Worm (Caenorhabditis elegans) whole organism, L3 larva: ENCODE results near the gene lite-1.

ENCODE experiments used
- R02D3.7 ChIP-seq: fragments of 150-350 bp; optimal IDR thresholded peaks from 2 replicates; lab custom pipeline; 2014; ENCODE audit warnings: missing biosample characterization, missing genetic modification characterization
- ZK546.5 ChIP-seq: sonication (generic microtip); optimal IDR thresholded peaks from 2 replicates; lab custom pipeline; 2017; ENCODE audit warnings: missing biosample characterization, missing genetic modification characterization
- ama-1 ChIP-seq: fragments of 150-350 bp; optimal IDR thresholded peaks from 2 replicates; lab custom pipeline; 2018
- ceh-16 ChIP-seq: sonication (generic microtip); optimal IDR thresholded peaks from 2 replicates; lab custom pipeline; 2017; ENCODE audit warnings: missing biosample characterization, missing genetic modification characterization
- ceh-28 ChIP-seq: fragments of 150-350 bp; optimal IDR thresholded peaks from 2 replicates; lab custom pipeline; 2014; ENCODE audit warnings: missing biosample characterization, missing genetic modification reagents, missing genetic modification characterization
- ceh-82 ChIP-seq: fragments of 150-350 bp; optimal IDR thresholded peaks from 2 replicates; lab custom pipeline; 2014; ENCODE audit warnings: missing biosample characterization, missing genetic modification characterization
- ceh-9 ChIP-seq: sonication (generic microtip); optimal IDR thresholded peaks from 2 replicates; lab custom pipeline; 2018; ENCODE audit warnings: missing biosample characterization, missing genetic modification characterization
- daf-12 ChIP-seq: fragments of 150-350 bp; optimal IDR thresholded peaks from 2 replicates; lab custom pipeline; 2014; ENCODE audit warnings: missing biosample characterization, missing genetic modification reagents, missing genetic modification characterization
- egl-27 ChIP-seq: sonication (generic microtip); optimal IDR thresholded peaks from 4 replicates; lab custom pipeline; 2017; ENCODE audit warnings: missing biosample characterization, missing genetic modification reagents, missing genetic modification characterization
- egl-5 ChIP-seq: fragments of 150-350 bp; optimal IDR thresholded peaks from 2 replicates; lab custom pipeline; 2017; ENCODE audit warnings: missing biosample characterization, missing genetic modification reagents, missing genetic modification characterization, inconsistent platforms
- elt-1 ChIP-seq: fragments of 150-350 bp; optimal IDR thresholded peaks from 2 replicates; lab custom pipeline; 2014; ENCODE audit warnings: missing biosample characterization, missing genetic modification characterization
- elt-2 ChIP-seq: sonication (generic microtip); optimal IDR thresholded peaks from 2 replicates; lab custom pipeline; 2016; ENCODE audit warnings: missing genetic modification reagents, mild to moderate bottlenecking, missing genetic modification characterization, missing compliant biosample characterization
- eor-1 ChIP-seq, 2 experiments: fragments of 150-350 bp; optimal IDR thresholded peaks; 2 replicates each; lab custom pipeline; 2014 to 2018; ENCODE audit warnings: missing biosample characterization in 2 of 2, missing genetic modification characterization in 2 of 2
- fkh-10 ChIP-seq: sonication (generic microtip); optimal IDR thresholded peaks from 2 replicates; lab custom pipeline; 2017; ENCODE audit warnings: missing biosample characterization, missing genetic modification reagents, missing genetic modification characterization
- fos-1 ChIP-seq: fragments of 150-350 bp; optimal IDR thresholded peaks from 2 replicates; lab custom pipeline; 2014; ENCODE audit warnings: missing biosample characterization, missing genetic modification characterization
- hmg-11 ChIP-seq: sonication (generic microtip); optimal IDR thresholded peaks from 2 replicates; lab custom pipeline; 2016; ENCODE audit warnings: missing genetic modification characterization, missing compliant biosample characterization
- jun-1 ChIP-seq: fragments of 150-350 bp; optimal IDR thresholded peaks from 2 replicates; lab custom pipeline; 2014; ENCODE audit warnings: missing biosample characterization, missing genetic modification reagents, missing genetic modification characterization
- lin-15B ChIP-seq: fragments of 150-350 bp; optimal IDR thresholded peaks from 2 replicates; lab custom pipeline; 2014; ENCODE audit warnings: missing biosample characterization, missing genetic modification characterization
- lin-39 ChIP-seq: fragments of 150-350 bp; optimal IDR thresholded peaks from 2 replicates; lab custom pipeline; 2018; ENCODE audit warnings: missing biosample characterization, missing genetic modification reagents, missing genetic modification characterization
- lsy-12 ChIP-seq: sonication (generic microtip); optimal IDR thresholded peaks from 2 replicates; lab custom pipeline; 2016; ENCODE audit warnings: mild to moderate bottlenecking, missing genetic modification characterization, missing compliant biosample characterization
- mdl-1 ChIP-seq: fragments of 150-350 bp; optimal IDR thresholded peaks from 2 replicates; lab custom pipeline; 2014; ENCODE audit warnings: missing biosample characterization, missing genetic modification characterization
- mml-1 ChIP-seq: fragments of 150-350 bp; sonication (generic microtip); optimal IDR thresholded peaks from 3 replicates; lab custom pipeline; 2014; ENCODE audit warnings: missing biosample characterization, missing genetic modification characterization
- nfya-1 ChIP-seq: sonication (generic microtip); optimal IDR thresholded peaks from 2 replicates; lab custom pipeline; 2017; ENCODE audit warnings: missing genetic modification characterization, mild to moderate bottlenecking, missing compliant biosample characterization, antibody characterized with exemption, moderate library complexity; ENCODE audit not compliant: insufficient read depth
- nhr-11 ChIP-seq: fragments of 150-350 bp; optimal IDR thresholded peaks from 2 replicates; lab custom pipeline; 2014; ENCODE audit warnings: missing biosample characterization, missing genetic modification characterization
- nhr-12 ChIP-seq: fragments of 150-350 bp; optimal IDR thresholded peaks from 2 replicates; lab custom pipeline; 2014; ENCODE audit warnings: missing biosample characterization, missing genetic modification characterization
- nhr-23 ChIP-seq: fragments of 150-350 bp; optimal IDR thresholded peaks from 2 replicates; lab custom pipeline; 2014; ENCODE audit warnings: missing biosample characterization, missing genetic modification reagents, missing genetic modification characterization
- nhr-237 ChIP-seq: fragments of 150-350 bp; optimal IDR thresholded peaks from 2 replicates; lab custom pipeline; 2014; ENCODE audit warnings: missing biosample characterization, missing genetic modification characterization
- nhr-25 ChIP-seq: sonication (generic microtip); optimal IDR thresholded peaks from 2 replicates; lab custom pipeline; 2017; ENCODE audit warnings: missing biosample characterization, missing genetic modification characterization
- nhr-28 ChIP-seq: fragments of 150-350 bp; optimal IDR thresholded peaks from 2 replicates; lab custom pipeline; 2014; ENCODE audit warnings: missing biosample characterization, missing genetic modification characterization
- nhr-43 ChIP-seq: sonication (generic microtip); optimal IDR thresholded peaks from 2 replicates; lab custom pipeline; 2016; ENCODE audit warnings: mild to moderate bottlenecking, missing genetic modification characterization, missing compliant biosample characterization; ENCODE audit not compliant: poor library complexity, severe bottlenecking
- nhr-67 ChIP-seq: fragments of 150-350 bp; optimal IDR thresholded peaks from 2 replicates; lab custom pipeline; 2014; ENCODE audit warnings: missing biosample characterization, missing genetic modification characterization
- nhr-76 ChIP-seq: fragments of 150-350 bp; sonication (generic microtip); optimal IDR thresholded peaks from 5 replicates; lab custom pipeline; 2014; ENCODE audit warnings: missing biosample characterization, missing genetic modification characterization
- nhr-77 ChIP-seq: fragments of 150-350 bp; optimal IDR thresholded peaks from 2 replicates; lab custom pipeline; 2014; ENCODE audit warnings: missing biosample characterization, missing genetic modification characterization
- pha-4 ChIP-seq: fragments of 150-350 bp; optimal IDR thresholded peaks from 2 replicates; lab custom pipeline; 2014; ENCODE audit warnings: missing biosample characterization, missing genetic modification reagents, missing genetic modification characterization
- pqm-1 ChIP-seq: fragments of 150-350 bp; optimal IDR thresholded peaks from 2 replicates; lab custom pipeline; 2017; ENCODE audit warnings: missing biosample characterization, missing genetic modification characterization, inconsistent platforms
- skn-1 ChIP-seq: fragments of 150-350 bp; optimal IDR thresholded peaks from 2 replicates; lab custom pipeline; 2014; ENCODE audit warnings: missing biosample characterization, missing genetic modification characterization
- tbx-2 ChIP-seq: sonication (generic microtip); optimal IDR thresholded peaks from 2 replicates; lab custom pipeline; 2016; ENCODE audit warnings: mild to moderate bottlenecking, missing genetic modification characterization, missing compliant biosample characterization
- unc-39 ChIP-seq: sonication (generic microtip); optimal IDR thresholded peaks from 4 replicates; lab custom pipeline; 2017; ENCODE audit warnings: missing biosample characterization, missing genetic modification characterization
- unc-62 ChIP-seq: fragments of 150-350 bp; sonication (generic microtip); optimal IDR thresholded peaks from 4 replicates; lab custom pipeline; 2014; ENCODE audit warnings: missing biosample characterization, missing genetic modification reagents, missing genetic modification characterization
- ztf-11 ChIP-seq: fragments of 150-350 bp; optimal IDR thresholded peaks from 2 replicates; lab custom pipeline; 2014; ENCODE audit warnings: missing biosample characterization, missing genetic modification characterization
- ztf-4 ChIP-seq: fragments of 150-350 bp; optimal IDR thresholded peaks from 2 replicates; lab custom pipeline; 2014; ENCODE audit warnings: missing biosample characterization, missing genetic modification characterization

Gene lite-1

ce11 chrX:6274270-6274669, 43.7 kb upstream of the lite-1 start (continued):
- TF ChIP-seq ceh-16 (tag; lab: Kevin White, UChicago) (no peak), nhr-43 (tag; lab: Kevin White, UChicago) (no peak), jun-1 (tag; lab: Kevin White, UChicago) (peak; percentile 27), mdl-1 (tag; lab: Kevin White, UChicago) (no peak), fos-1 (tag; lab: Kevin White, UChicago) (no peak), unc-62 (no peak)

DNA sequence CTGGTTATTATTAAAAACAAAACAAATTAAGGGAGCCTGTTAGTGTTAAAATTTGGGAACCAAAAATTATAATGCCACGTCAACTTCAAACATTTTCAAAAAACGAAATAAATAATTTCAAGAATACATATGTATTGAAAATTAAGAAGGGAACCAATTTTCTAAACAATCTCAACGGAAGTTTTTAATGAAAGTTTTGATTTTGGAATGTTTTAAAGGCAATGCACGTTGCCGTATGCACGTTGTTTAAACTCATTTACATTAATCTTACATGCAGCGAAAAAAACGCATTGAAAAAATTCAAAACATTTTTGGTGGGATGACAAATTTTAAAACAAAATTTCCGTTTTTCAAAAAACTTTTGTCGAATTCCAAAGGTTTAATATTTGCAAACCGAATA, 43.2 kb upstream of the lite-1 start:
- TF ChIP-seq ZK546.5 = no peak
- no peak for TF ChIP-seq skn-1 (tag; lab: Kevin White, UChicago)
- TF ChIP-seq nhr-23 = no peak
- TF ChIP-seq nhr-12 (tag; lab: Kevin White, UChicago) = no peak
- no peak for TF ChIP-seq ceh-16 (tag; lab: Kevin White, UChicago)
- TF ChIP-seq nhr-237 (tag; lab: Kevin White, UChicago) = no peak
- no peak for TF ChIP-seq mdl-1 (tag; lab: Kevin White, UChicago)

- TF ChIP-seq nhr-25 (no peak), daf-12 (tag; lab: Kevin White, UChicago) (no peak), ZK546.5 (no peak), pqm-1 (tag; lab: Kevin White, UChicago) (peak; percentile 88), ztf-4 (no peak), nhr-77 (tag; lab: Kevin White, UChicago) (no peak), nhr-43 (tag; lab: Kevin White, UChicago) (no peak), lsy-12 (tag; lab: Kevin White, UChicago) (no peak), nhr-28 (tag; lab: Kevin White, UChicago) (no peak), elt-2 (tag; lab: Kevin White, UChicago) (peak; percentile 94), unc-62 (no peak), skn-1 (tag; lab: Kevin White, UChicago) (peak; percentile 76), ama-1 (lab: Kevin White, UChicago) (no peak), unc-39 (tag; lab: Kevin White, UChicago) (no peak), fkh-10 (GFP tag; lab: Kevin White, UChicago) (no peak), lin-15B (tag; lab: Kevin White, UChicago) (no peak), mml-1 (tag; lab: Kevin White, UChicago) (no peak), jun-1 (tag; lab: Kevin White, UChicago) (peak; percentile 40), pha-4 (tag; lab: Kevin White, UChicago) (peak; percentile 37)
Measured at ce11 chrX:6271718-6272117, 41.1 kb upstream of the lite-1 start, which contains the start of gene lro-1. lro-1 (plus strand) TSS chrX:6272089.

DNA sequence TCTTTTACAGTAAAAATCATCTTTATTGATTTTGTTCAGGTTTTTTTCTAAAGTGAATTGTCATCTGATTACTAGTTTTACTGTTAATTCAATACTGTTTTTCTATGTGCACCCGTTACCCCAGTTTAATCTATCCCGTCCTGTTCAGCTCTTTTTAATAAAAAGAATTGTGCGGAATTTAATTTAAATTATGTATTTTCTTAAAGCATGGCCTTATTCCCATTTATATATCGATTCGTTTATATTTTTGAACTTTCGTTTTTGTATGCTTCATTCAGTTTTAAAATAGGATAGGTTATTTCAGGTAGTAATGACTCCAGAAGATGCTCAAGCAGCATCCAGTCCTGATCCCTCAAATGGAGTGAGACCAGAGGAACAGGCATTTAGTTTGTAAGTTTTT, 36.2 kb upstream of the lite-1 start, which contains the start of gene W05H9.2:
Gene W05H9.2, plus strand, starts transcription at position 301 of the 400 bp plus-strand sequence.
- TF ChIP-seq ceh-82 (tag; lab: Kevin White, UChicago) (no peak), skn-1 (tag; lab: Kevin White, UChicago) (no peak), fkh-10 (GFP tag; lab: Kevin White, UChicago) (no peak), elt-1 (tag; lab: Kevin White, UChicago) (no peak), lin-39 (no peak), elt-2 (tag; lab: Kevin White, UChicago) (no peak), nhr-25 (no peak), nhr-77 (tag; lab: Kevin White, UChicago) (no peak), nfya-1 (tag; lab: Kevin White, UChicago) (no peak), nhr-237 (tag; lab: Kevin White, UChicago) (no peak), tbx-2 (tag; lab: Kevin White, UChicago) (no peak)

DNA sequence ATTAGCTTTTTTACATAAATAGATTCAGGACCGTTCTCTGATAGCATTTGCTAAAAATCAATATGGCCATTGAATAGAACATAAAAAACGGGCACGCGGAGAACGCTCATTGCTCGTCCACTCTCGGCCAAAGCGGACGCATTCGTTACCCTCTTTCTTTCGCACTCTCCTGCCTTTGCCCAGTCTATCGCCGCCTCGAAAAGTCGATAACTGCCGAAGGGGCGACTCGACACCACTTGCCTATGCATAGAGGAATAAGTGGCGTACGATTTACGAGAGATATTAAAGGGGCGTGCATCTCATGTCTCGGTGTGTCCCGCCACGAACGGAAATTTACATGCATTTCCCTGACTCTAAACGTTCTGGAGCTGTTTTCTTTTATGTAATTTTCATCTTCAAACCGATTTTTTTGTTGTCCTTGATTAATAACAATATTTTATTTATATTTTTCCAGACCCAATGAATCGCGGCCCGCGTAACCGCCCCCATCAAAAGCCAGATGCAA, 32.7 kb upstream of the lite-1 start, which contains the start of gene W05H9.4:
Gene W05H9.4, plus strand, starts transcription at position 455 of the 505 bp plus-strand sequence.
- TF ChIP-seq nfya-1 (tag; lab: Kevin White, UChicago) (peak; percentile 72), ceh-28 (tag; lab: Kevin White, UChicago) (peak; percentile 50), skn-1 (tag; lab: Kevin White, UChicago) (no peak), elt-2 (tag; lab: Kevin White, UChicago) (peak; percentile 12), nhr-11 (no peak), nhr-76 (tag; lab: Kevin White, UChicago) (no peak), mml-1 (tag; lab: Kevin White, UChicago) (no peak), tbx-2 (tag; lab: Kevin White, UChicago) (no peak), fos-1 (tag; lab: Kevin White, UChicago) (no peak), egl-27 (tag; lab: Kevin White, UChicago) (no peak), nhr-23 (no peak), lsy-12 (tag; lab: Kevin White, UChicago) (no peak), egl-5 (no peak), ztf-11 (tag; lab: Kevin White, UChicago) (no peak), pha-4 (tag; lab: Kevin White, UChicago) (peak; percentile 44), nhr-67 (tag; lab: Kevin White, UChicago) (no peak), eor-1 (tag; optimal IDR thresholded peaks at IDR 0.05; lab: Kevin White, UChicago) (no peak), ceh-16 (tag; lab: Kevin White, UChicago) (no peak), ama-1 (lab: Kevin White, UChicago) (no peak), pqm-1 (tag; lab: Kevin White, UChicago) (no peak), ZK546.5 (no peak), mdl-1 (tag; lab: Kevin White, UChicago) (no peak), ceh-82 (tag; lab: Kevin White, UChicago) (no peak), unc-62 (no peak), ceh-9 (no peak), hmg-11 (tag; lab: Kevin White, UChicago) (peak; percentile 50), lin-39 (peak; percentile 85), ztf-4 (no peak), R02D3.7 (tag; lab: Kevin White, UChicago) (peak; percentile 28), nhr-12 (tag; lab: Kevin White, UChicago) (no peak)
